Fruit fly (Drosophila melanogaster): ENCODE measurements around the gene Cog7.

dm6 chr3R:29899635-29900034, 33.2 kb downstream of the Cog7 start:
- TF ChIP-seq CG8478 (optimal IDR thresholded peaks at IDR 0.05), result no peak
- TF ChIP-seq CTCF (optimal IDR thresholded peaks at IDR 0.05), result no peak
